Fruit fly (Drosophila melanogaster) whole organism, adult: Measurements from ENCODE around the gene RpLP0.

Source experiments
- CG11617 ChIP-seq: fragments of 200-800 bp; sonication (Bioruptor generic); optimal IDR thresholded peaks from 2 replicates; lab custom pipeline; 2017; ENCODE audit warnings: mild to moderate bottlenecking, missing biosample characterization, missing genetic modification reagents, missing genetic modification characterization
- CG12768 ChIP-seq: fragments of 200-800 bp; sonication (Bioruptor generic); optimal IDR thresholded peaks from 2 replicates; lab custom pipeline; 2017; ENCODE audit warnings: missing biosample characterization, missing genetic modification characterization, mild to moderate bottlenecking, moderate library complexity, missing genetic modification reagents
- CG14711 ChIP-seq: fragments of 200-800 bp; sonication (Bioruptor generic); optimal IDR thresholded peaks from 2 replicates; lab custom pipeline; 2018; ENCODE audit warnings: missing biosample characterization, mild to moderate bottlenecking, missing genetic modification characterization, moderate library complexity
- CG33017 ChIP-seq: fragments of 200-800 bp; sonication (Bioruptor generic); optimal IDR thresholded peaks from 2 replicates; lab custom pipeline; 2018; ENCODE audit warnings: missing biosample characterization, mild to moderate bottlenecking, missing genetic modification characterization, moderate library complexity
- CG7045 ChIP-seq: fragments of 200-800 bp; sonication (Bioruptor generic); optimal IDR thresholded peaks from 2 replicates; lab custom pipeline; 2017; ENCODE audit warnings: missing biosample characterization, mild to moderate bottlenecking, missing genetic modification characterization
- CG7101 ChIP-seq: fragments of 200-800 bp; sonication (Bioruptor generic); optimal IDR thresholded peaks from 2 replicates; lab custom pipeline; 2018; ENCODE audit warnings: missing biosample characterization, mild to moderate bottlenecking, missing genetic modification characterization, moderate library complexity
- Crg-1 ChIP-seq: fragments of 200-800 bp; sonication (Bioruptor generic); optimal IDR thresholded peaks from 2 replicates; lab custom pipeline; 2016; ENCODE audit warnings: missing biosample characterization, missing genetic modification characterization
- Mnt ChIP-seq: fragments of 200-800 bp; sonication (Bioruptor generic); optimal IDR thresholded peaks from 2 replicates; lab custom pipeline; 2016; ENCODE audit warnings: missing biosample characterization, mild to moderate bottlenecking, missing genetic modification characterization
- bab1 ChIP-seq: fragments of 200-800 bp; sonication (Bioruptor generic); optimal IDR thresholded peaks from 3 replicates; lab custom pipeline; 2019; ENCODE audit warnings: missing biosample characterization, mild to moderate bottlenecking, missing genetic modification characterization, moderate library complexity
- cic ChIP-seq: fragments of 200-800 bp; sonication (Bioruptor generic); optimal IDR thresholded peaks from 2 replicates; lab custom pipeline; 2017; ENCODE audit warnings: missing biosample characterization, mild to moderate bottlenecking, missing genetic modification characterization, moderate library complexity
- kay ChIP-seq: fragments of 200-800 bp; sonication (Bioruptor generic); peaks from one replicate; lab custom pipeline; 2016; ENCODE audit warnings: missing biosample characterization, missing genetic modification characterization, borderline replicate concordance
- ovo ChIP-seq: fragments of 200-800 bp; sonication (Bioruptor generic); optimal IDR thresholded peaks from 2 replicates; lab custom pipeline; 2016; ENCODE audit warnings: missing biosample characterization, missing genetic modification characterization
- pad ChIP-seq: fragments of 200-800 bp; sonication (Bioruptor generic); optimal IDR thresholded peaks from 3 replicates; lab custom pipeline; 2017; ENCODE audit warnings: missing biosample characterization, missing genetic modification characterization, mild to moderate bottlenecking, moderate library complexity, missing genetic modification reagents
- toe ChIP-seq: fragments of 200-800 bp; sonication (Bioruptor generic); optimal IDR thresholded peaks from 2 replicates; lab custom pipeline; 2016; ENCODE audit warnings: missing biosample characterization, missing genetic modification characterization

DNA sequence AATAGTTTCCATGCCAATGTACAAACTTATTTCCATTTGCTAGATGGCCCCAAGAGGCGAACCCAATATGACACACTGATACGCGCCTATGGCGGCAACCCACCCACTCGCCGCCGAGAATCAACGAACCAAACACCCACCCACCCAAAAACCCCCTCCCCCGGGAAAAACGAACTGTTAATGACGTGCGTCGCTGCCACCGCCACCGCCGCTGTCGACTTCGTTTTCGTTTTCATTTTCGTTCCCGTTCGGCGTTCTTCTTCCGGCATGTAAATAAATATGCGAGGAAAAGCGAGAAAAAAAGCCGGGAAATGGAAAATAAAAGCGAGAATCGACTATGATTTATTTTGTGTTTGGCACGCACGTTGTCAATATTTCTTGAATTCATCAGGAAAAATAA, 24.5 kb upstream of the RpLP0 start:
- no peak for TF ChIP-seq CG7101 (tag; lab: Kevin White, UChicago)
- no peak for TF ChIP-seq kay (GFP tag; lab: Kevin White, UChicago)
- TF ChIP-seq Mnt (GFP tag; lab: Kevin White, UChicago) = no peak
- TF ChIP-seq cic = no peak
- TF ChIP-seq CG11617 (GFP tag; lab: Kevin White, UChicago) = no peak
- TF ChIP-seq toe (GFP tag; lab: Kevin White, UChicago) = no peak
- no peak for TF ChIP-seq CG14711 (tag; lab: Kevin White, UChicago)
- TF ChIP-seq ovo = no peak
- TF ChIP-seq Crg-1 = no peak
- no peak for TF ChIP-seq CG7045
- TF ChIP-seq CG12768 (GFP tag; lab: Kevin White, UChicago) = no peak
- no peak for TF ChIP-seq pad (GFP tag; lab: Kevin White, UChicago)
- no peak for TF ChIP-seq bab1 (GFP tag; lab: Kevin White, UChicago)
- TF ChIP-seq CG33017 (tag; lab: Kevin White, UChicago) = no peak
